Fruit fly (Drosophila melanogaster) whole organism, embryonic: ENCODE results near the gene CG32801.
A peak's percentile ranks its signal among the peaks of the same experiment; 100 is the strongest.

Source experiments
- Bgb ChIP-seq: fragments of 200-800 bp; sonication (Bioruptor generic); IDR thresholded peaks from 2 replicates; pipeline ENCODE4 v1.3.6; 2022; ENCODE audit warnings: missing biosample characterization, missing genetic modification characterization; ENCODE audit not compliant: partially characterized antibody
- Blimp-1 ChIP-seq: fragments of 200-800 bp; sonication (Bioruptor generic); optimal IDR thresholded peaks from 3 replicates; lab custom pipeline; 2018; ENCODE audit warnings: missing biosample characterization, missing genetic modification characterization, mild to moderate bottlenecking, moderate library complexity, missing genetic modification reagents
- CG1024 ChIP-seq: fragments of 200-800 bp; sonication (Bioruptor generic); IDR thresholded peaks from 2 replicates; pipeline ENCODE4 v1.3.6; 2022; ENCODE audit warnings: missing biosample characterization, missing genetic modification characterization
- CG10654 ChIP-seq: fragments of 200-800 bp; sonication (Bioruptor generic); optimal IDR thresholded peaks from 2 replicates; lab custom pipeline; 2016; ENCODE audit warnings: missing biosample characterization, missing genetic modification characterization
- CG11398 ChIP-seq: fragments of 200-800 bp; sonication (Bioruptor generic); optimal IDR thresholded peaks from 2 replicates; lab custom pipeline; 2016; ENCODE audit warnings: missing biosample characterization, missing genetic modification characterization
- CG11695 ChIP-seq: fragments of 200-800 bp; sonication (Bioruptor generic); IDR thresholded peaks from 3 replicates; pipeline ENCODE4 v1.3.6; 2022; ENCODE audit warnings: missing biosample characterization, missing genetic modification characterization
- CG11723 ChIP-seq: fragments of 200-800 bp; sonication (Bioruptor generic); optimal IDR thresholded peaks from 2 replicates; lab custom pipeline; 2017; ENCODE audit warnings: missing biosample characterization, mild to moderate bottlenecking, missing genetic modification characterization
- CG14014 ChIP-seq: fragments of 200-800 bp; sonication (Bioruptor generic); IDR thresholded peaks from 2 replicates; pipeline ENCODE4 v1.3.6; 2022; ENCODE audit warnings: missing biosample characterization, missing genetic modification characterization
- CG17361 ChIP-seq: fragments of 200-800 bp; sonication (Bioruptor generic); IDR thresholded peaks from 3 replicates; pipeline ENCODE4 v1.3.6; 2022; ENCODE audit warnings: missing biosample characterization, missing genetic modification characterization
- CG2116 ChIP-seq: fragments of 200-800 bp; sonication (Bioruptor generic); optimal IDR thresholded peaks from 3 replicates; lab custom pipeline; 2018; ENCODE audit warnings: missing biosample characterization, mild to moderate bottlenecking, missing genetic modification characterization
- CG2202 ChIP-seq: fragments of 200-800 bp; sonication (Bioruptor generic); optimal IDR thresholded peaks from 2 replicates; lab custom pipeline; 2018; ENCODE audit warnings: missing biosample characterization, mild to moderate bottlenecking, missing genetic modification characterization
- CG2712 ChIP-seq: fragments of 200-800 bp; optimal IDR thresholded peaks from 3 replicates; lab custom pipeline; 2019; ENCODE audit warnings: missing biosample characterization, mild to moderate bottlenecking, missing genetic modification characterization, moderate library complexity
- CG2875 ChIP-seq: fragments of 200-800 bp; sonication (Bioruptor generic); optimal IDR thresholded peaks from 2 replicates; lab custom pipeline; 2017; ENCODE audit warnings: missing biosample characterization, mild to moderate bottlenecking, missing genetic modification characterization, missing genetic modification reagents
- CG3838 ChIP-seq: fragments of 200-800 bp; sonication (Bioruptor generic); optimal IDR thresholded peaks from 3 replicates; lab custom pipeline; 2016; ENCODE audit warnings: missing biosample characterization, missing genetic modification characterization
- CG3995 ChIP-seq: fragments of 200-800 bp; sonication (Bioruptor generic); optimal IDR thresholded peaks from 3 replicates; lab custom pipeline; 2016; ENCODE audit warnings: missing biosample characterization, missing genetic modification characterization
- CG6175 ChIP-seq: fragments of 200-800 bp; sonication (Bioruptor generic); IDR thresholded peaks from 3 replicates; pipeline ENCODE4 v1.3.6; 2022; ENCODE audit warnings: missing biosample characterization, missing genetic modification characterization
- CG6683 ChIP-seq: fragments of 200-800 bp; sonication (Bioruptor generic); optimal IDR thresholded peaks from 2 replicates; lab custom pipeline; 2017; ENCODE audit warnings: missing biosample characterization, mild to moderate bottlenecking, missing genetic modification characterization, missing genetic modification reagents
- CTCF ChIP-seq: fragments of 200-800 bp; sonication (Bioruptor generic); optimal IDR thresholded peaks from 2 replicates; lab custom pipeline; 2017; ENCODE audit warnings: missing biosample characterization, mild to moderate bottlenecking, missing genetic modification characterization, moderate library complexity
- Doc3 ChIP-seq: fragments of 200-800 bp; sonication (Bioruptor generic); IDR thresholded peaks from 3 replicates; pipeline ENCODE4 v1.3.6; 2022; ENCODE audit warnings: missing biosample characterization, missing genetic modification characterization; ENCODE audit not compliant: partially characterized antibody
- E2f1 ChIP-seq: fragments of 200-800 bp; sonication (Bioruptor generic); IDR thresholded peaks from 2 replicates; pipeline ENCODE4 v1.3.6; 2022; ENCODE audit warnings: missing biosample characterization, missing genetic modification characterization
- Hand ChIP-seq: fragments of 200-800 bp; sonication (Bioruptor generic); optimal IDR thresholded peaks from 2 replicates; lab custom pipeline; 2017; ENCODE audit warnings: mild to moderate bottlenecking, missing biosample characterization, missing genetic modification reagents, missing genetic modification characterization
- HmgD ChIP-seq: fragments of 200-800 bp; sonication (Bioruptor generic); optimal IDR thresholded peaks from 3 replicates; lab custom pipeline; 2016; ENCODE audit warnings: missing biosample characterization, missing genetic modification characterization
- Hmr ChIP-seq: fragments of 200-800 bp; sonication (Bioruptor generic); optimal IDR thresholded peaks from 3 replicates; lab custom pipeline; 2017; ENCODE audit warnings: mild to moderate bottlenecking, missing biosample characterization, missing genetic modification reagents, missing genetic modification characterization
- Hr39 ChIP-seq: fragments of >200 bp; optimal IDR thresholded peaks from 2 replicates; lab custom pipeline; 2017
- Hr51 ChIP-seq, 2 experiments: fragments of 200-800 bp; sonication (Bioruptor generic); optimal IDR thresholded peaks; 2 replicates in 1 of 2; 3 replicates in 1 of 2; lab custom pipeline; 2016 to 2018; ENCODE audit warnings: missing biosample characterization in 2 of 2, missing genetic modification characterization in 2 of 2, mild to moderate bottlenecking in 1 of 2, moderate library complexity in 1 of 2
- Kr ChIP-seq: fragments of 200-800 bp; sonication (Bioruptor generic); optimal IDR thresholded peaks from 2 replicates; lab custom pipeline; 2017; ENCODE audit warnings: missing biosample characterization, mild to moderate bottlenecking, missing genetic modification characterization
- Lpt ChIP-seq: fragments of >200 bp; optimal IDR thresholded peaks from 2 replicates; lab custom pipeline; 2018; ENCODE audit warnings: missing biosample characterization, missing genetic modification characterization
- Mad ChIP-seq: fragments of 200-800 bp; sonication (Bioruptor generic); optimal IDR thresholded peaks from 2 replicates; lab custom pipeline; 2016; ENCODE audit warnings: missing biosample characterization, missing genetic modification characterization
- Neu2 ChIP-seq: fragments of 200-800 bp; sonication (Bioruptor generic); optimal IDR thresholded peaks from 3 replicates; lab custom pipeline; 2016; ENCODE audit warnings: missing biosample characterization, missing genetic modification characterization, borderline replicate concordance
- Oaz ChIP-seq: fragments of 200-800 bp; sonication (Bioruptor generic); IDR thresholded peaks from 2 replicates; pipeline ENCODE4 v1.3.6; 2022; ENCODE audit warnings: missing biosample characterization, missing genetic modification characterization
- Opbp ChIP-seq: fragments of 200-800 bp; sonication (Bioruptor generic); IDR thresholded peaks from 3 replicates; pipeline ENCODE4 v1.3.6; 2022; ENCODE audit warnings: missing biosample characterization, missing genetic modification characterization; ENCODE audit not compliant: partially characterized antibody
- Pdp1 ChIP-seq, 2 experiments: fragments of 200-800 bp; sonication (Bioruptor generic); optimal IDR thresholded peaks; 3 replicates each; lab custom pipeline; 2016; ENCODE audit warnings: missing biosample characterization in 2 of 2, missing genetic modification characterization in 2 of 2, mild to moderate bottlenecking in 1 of 2, moderate library complexity in 1 of 2
- Ptx1 ChIP-seq: fragments of 200-800 bp; sonication (Bioruptor generic); IDR thresholded peaks from 2 replicates; pipeline ENCODE4 v1.3.6; 2022; ENCODE audit warnings: missing biosample characterization, missing genetic modification characterization
- Rx ChIP-seq: fragments of 200-800 bp; sonication (Bioruptor generic); IDR thresholded peaks from 2 replicates; pipeline ENCODE4 v1.3.6; 2022; ENCODE audit warnings: missing biosample characterization, missing genetic modification characterization
- al ChIP-seq: fragments of 200-800 bp; sonication (Bioruptor generic); IDR thresholded peaks from 2 replicates; pipeline ENCODE4 v1.3.6; 2022; ENCODE audit warnings: missing biosample characterization, missing genetic modification characterization
- chinmo ChIP-seq: fragments of 200-800 bp; sonication (Bioruptor generic); IDR thresholded peaks from 4 replicates; pipeline ENCODE4 v1.3.6; 2022; ENCODE audit warnings: missing biosample characterization, missing genetic modification characterization; ENCODE audit not compliant: partially characterized antibody
- chn ChIP-seq: fragments of 200-800 bp; sonication (Bioruptor generic); optimal IDR thresholded peaks from 2 replicates; lab custom pipeline; 2016; ENCODE audit warnings: missing biosample characterization, missing genetic modification characterization
- da ChIP-seq: fragments of 200-800 bp; sonication (Bioruptor generic); optimal IDR thresholded peaks from 2 replicates; lab custom pipeline; 2016; ENCODE audit warnings: missing biosample characterization, missing genetic modification characterization
- dimm ChIP-seq: fragments of 200-800 bp; sonication (Bioruptor generic); IDR thresholded peaks from 2 replicates; pipeline ENCODE4 v1.3.6; 2022; ENCODE audit warnings: missing biosample characterization, missing genetic modification characterization
- fd3F ChIP-seq: fragments of 200-800 bp; sonication (Bioruptor generic); optimal IDR thresholded peaks from 2 replicates; lab custom pipeline; 2018; ENCODE audit warnings: missing biosample characterization, mild to moderate bottlenecking, missing genetic modification characterization, moderate library complexity
- gro ChIP-seq: fragments of 200-800 bp; sonication (Bioruptor generic); optimal IDR thresholded peaks from 2 replicates; lab custom pipeline; 2016; ENCODE audit warnings: missing biosample characterization, missing genetic modification characterization
- hbn ChIP-seq: fragments of 200-800 bp; sonication (Bioruptor generic); IDR thresholded peaks from 2 replicates; pipeline ENCODE4 v1.3.6; 2022; ENCODE audit warnings: missing biosample characterization, missing genetic modification characterization; ENCODE audit not compliant: partially characterized antibody
- jumu ChIP-seq: fragments of 200-800 bp; sonication (Bioruptor generic); optimal IDR thresholded peaks from 3 replicates; lab custom pipeline; 2016; ENCODE audit warnings: missing biosample characterization, missing genetic modification characterization
- mirr ChIP-seq: fragments of 200-800 bp; sonication (Bioruptor generic); optimal IDR thresholded peaks from 3 replicates; lab custom pipeline; 2018; ENCODE audit warnings: missing biosample characterization, mild to moderate bottlenecking, missing genetic modification characterization
- nmo ChIP-seq: fragments of 200-800 bp; sonication (Bioruptor generic); optimal IDR thresholded peaks from 2 replicates; lab custom pipeline; 2018; ENCODE audit warnings: missing biosample characterization, mild to moderate bottlenecking, missing genetic modification characterization, moderate library complexity
- pita ChIP-seq: fragments of 200-800 bp; sonication (Bioruptor generic); optimal IDR thresholded peaks from 2 replicates; lab custom pipeline; 2017; ENCODE audit warnings: missing biosample characterization, mild to moderate bottlenecking, missing genetic modification characterization
- pum ChIP-seq: fragments of 200-800 bp; sonication (Bioruptor generic); optimal IDR thresholded peaks from 2 replicates; lab custom pipeline; 2016; ENCODE audit warnings: missing biosample characterization, missing genetic modification characterization
- rib ChIP-seq: fragments of 200-800 bp; sonication (Bioruptor generic); IDR thresholded peaks from 2 replicates; pipeline ENCODE4 v1.3.6; 2022; ENCODE audit warnings: missing biosample characterization, missing genetic modification characterization
- run ChIP-seq: fragments of 200-800 bp; sonication (Bioruptor generic); optimal IDR thresholded peaks from 3 replicates; lab custom pipeline; 2018; ENCODE audit warnings: missing biosample characterization, mild to moderate bottlenecking, missing genetic modification characterization
- slou ChIP-seq: fragments of 200-800 bp; sonication (Bioruptor generic); optimal IDR thresholded peaks from 3 replicates; lab custom pipeline; 2016; ENCODE audit warnings: missing biosample characterization, missing genetic modification characterization
- zen2 ChIP-seq: fragments of 200-800 bp; sonication (Bioruptor generic); IDR thresholded peaks from 3 replicates; pipeline ENCODE4 v1.3.6; 2022; ENCODE audit warnings: missing biosample characterization, missing genetic modification characterization; ENCODE audit not compliant: partially characterized antibody

CG32801 gene

dm6 chrX:1922765-1923501, 20.0 kb upstream of the CG32801 start, which contains the start of the genes eIF2Bepsilon and Ocrl (continued):
- TF ChIP-seq Kr (no peak), gro (GFP tag; lab: Kevin White, UChicago) (peak; percentile 42), hbn (GFP tag; lab: Robert Waterston, UW) (no peak), Rx (GFP tag; lab: Robert Waterston, UW) (no peak), CG14014 (GFP tag; lab: Robert Waterston, UW) (no peak), Ptx1 (GFP tag; lab: Robert Waterston, UW) (no peak), CG17361 (GFP tag; lab: Robert Waterston, UW) (no peak), CG3995 (GFP tag; lab: Kevin White, UChicago) (no peak), CTCF (GFP tag; lab: Kevin White, UChicago) (peak; percentile 36), Hmr (GFP tag; lab: Kevin White, UChicago) (no peak), al (GFP tag; lab: Robert Waterston, UW) (no peak), Hand (no peak), jumu (GFP tag; lab: Kevin White, UChicago) (no peak), chinmo (0 out of 4 replicates have a peak, but pooled peaks have one; percentile 58), Hr39 (lab: Kevin White, UChicago) (no peak), Bgb (GFP tag; lab: Robert Waterston, UW) (no peak), Pdp1 (GFP tag; optimal IDR thresholded peaks at IDR 0.05; lab: Kevin White, UChicago) (peak in 1 of 2 experiments; percentile 55), Neu2 (peak; percentile 78), Hr51 (GFP tag; optimal IDR thresholded peaks at IDR 0.05; lab: Kevin White, UChicago) (no peak), zen2 (GFP tag; lab: Robert Waterston, UW) (no peak), slou (GFP tag; lab: Kevin White, UChicago) (no peak), CG2875 (GFP tag; lab: Kevin White, UChicago) (no peak), CG6683 (peak; percentile 3), rib (GFP tag; lab: Robert Waterston, UW) (no peak), Doc3 (GFP tag; lab: Robert Waterston, UW) (no peak), Blimp-1 (GFP tag; lab: Kevin White, UChicago) (no peak), E2f1 (GFP tag; lab: Robert Waterston, UW) (no peak), CG6175 (GFP tag; lab: Robert Waterston, UW) (no peak), pum (GFP tag; lab: Kevin White, UChicago) (no peak), mirr (peak; percentile 33), chn (GFP tag; lab: Kevin White, UChicago) (no peak), CG2202 (no peak), Lpt (GFP tag; lab: Kevin White, UChicago) (no peak), dimm (no peak), Oaz (GFP tag; lab: Robert Waterston, UW) (no peak), fd3F (GFP tag; lab: Kevin White, UChicago) (no peak), da (GFP tag; lab: Kevin White, UChicago) (no peak), CG2116 (GFP tag; lab: Kevin White, UChicago) (peak; percentile 66), run (tag; lab: Kevin White, UChicago) (no peak), CG2712 (tag; lab: Kevin White, UChicago) (peak; percentile 29), Mad (peak; percentile 4), CG11398 (GFP tag; lab: Kevin White, UChicago) (no peak), CG11695 (GFP tag; lab: Robert Waterston, UW) (no peak), CG1024 (GFP tag; lab: Robert Waterston, UW) (no peak), HmgD (GFP tag; lab: Kevin White, UChicago) (peak; percentile 73), CG11723 (no peak), pita (GFP tag; lab: Kevin White, UChicago) (peak; percentile 73), CG10654 (GFP tag; lab: Kevin White, UChicago) (no peak), CG3838 (GFP tag; lab: Kevin White, UChicago) (no peak), nmo (peak; percentile 39), Opbp (GFP tag; lab: Robert Waterston, UW) (peak; percentile 55; the same call in 1 of the 3 replicates)
